Fruit fly (Drosophila melanogaster): ENCODE measurements around the gene CG7296.

DNA sequence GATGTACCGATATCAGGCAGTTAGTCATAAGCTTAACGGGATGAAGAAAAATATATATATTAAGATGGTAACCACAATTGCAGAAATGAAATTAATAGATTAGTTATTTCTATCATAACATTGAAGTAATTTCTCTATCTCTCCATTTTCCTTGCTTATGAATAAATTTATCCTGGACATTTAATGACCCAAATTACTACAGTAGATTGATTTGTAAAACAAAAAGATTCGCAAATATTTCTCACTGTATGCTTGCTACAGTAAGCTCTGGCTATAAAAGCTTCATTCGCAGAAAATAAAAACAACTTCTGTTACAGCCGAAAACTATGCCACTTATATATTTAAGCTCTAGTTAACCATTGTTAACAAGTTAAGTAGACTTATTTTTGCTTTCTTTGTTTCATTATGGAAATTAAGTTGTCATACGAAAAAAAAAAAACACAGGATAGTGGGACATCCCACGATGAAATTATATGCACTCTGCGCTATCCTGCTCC is 6.2 kb downstream of the CG7296 start, which contains the start of gene CG17105:
- TF ChIP-seq OdsH (GFP tag; optimal IDR thresholded peaks at IDR 0.05) (no peak), CG11762 (GFP tag; optimal IDR thresholded peaks at IDR 0.05; ENCODE audit: insufficient read depth) (no peak), Sox15 (GFP tag; optimal IDR thresholded peaks at IDR 0.05) (no peak), CG8119 (GFP tag; IDR thresholded peaks at IDR 0.05) (0 out of 3 replicates have a peak, but pooled peaks have one; percentile 18), CG6792 (GFP tag; optimal IDR thresholded peaks at IDR 0.05) (no peak), cyc (GFP tag; optimal IDR thresholded peaks at IDR 0.05) (no peak), CG16779 (tag; optimal IDR thresholded peaks at IDR 0.05) (no peak), Hr39 (GFP tag; optimal IDR thresholded peaks at IDR 0.05) (no peak)
